Worm (Caenorhabditis elegans) whole organism, L2 larva: ENCODE data around the gene kgb-2.
A peak's percentile ranks its signal among the peaks of the same experiment; 100 is the strongest.

ENCODE experiments used
- R02D3.7 ChIP-seq: fragments of 150-350 bp; optimal IDR thresholded peaks from 2 replicates; lab custom pipeline; 2014; ENCODE audit warnings: missing biosample characterization, missing genetic modification characterization
- alr-1 ChIP-seq: fragments of 150-350 bp; optimal IDR thresholded peaks from 2 replicates; lab custom pipeline; 2014; ENCODE audit warnings: missing biosample characterization, missing genetic modification characterization
- gmeb-1 ChIP-seq: fragments of 150-350 bp; optimal IDR thresholded peaks from 2 replicates; lab custom pipeline; 2014; ENCODE audit warnings: missing biosample characterization, missing genetic modification characterization
- lin-39 ChIP-seq: fragments of 150-350 bp; optimal IDR thresholded peaks from 2 replicates; lab custom pipeline; 2014; ENCODE audit warnings: missing biosample characterization, missing genetic modification reagents, missing genetic modification characterization
- nhr-21 ChIP-seq: fragments of 150-350 bp; optimal IDR thresholded peaks from 2 replicates; lab custom pipeline; 2014; ENCODE audit warnings: missing biosample characterization, missing genetic modification characterization
- nhr-23 ChIP-seq: fragments of 150-350 bp; optimal IDR thresholded peaks from 2 replicates; lab custom pipeline; 2014; ENCODE audit warnings: missing biosample characterization, missing genetic modification reagents, missing genetic modification characterization
- nhr-77 ChIP-seq: fragments of 150-350 bp; optimal IDR thresholded peaks from 2 replicates; lab custom pipeline; 2014; ENCODE audit warnings: missing biosample characterization, missing genetic modification characterization
- skn-1 ChIP-seq: sonication (generic microtip); optimal IDR thresholded peaks from 2 replicates; lab custom pipeline; 2017; ENCODE audit warnings: missing biosample characterization, missing genetic modification characterization

DNA sequence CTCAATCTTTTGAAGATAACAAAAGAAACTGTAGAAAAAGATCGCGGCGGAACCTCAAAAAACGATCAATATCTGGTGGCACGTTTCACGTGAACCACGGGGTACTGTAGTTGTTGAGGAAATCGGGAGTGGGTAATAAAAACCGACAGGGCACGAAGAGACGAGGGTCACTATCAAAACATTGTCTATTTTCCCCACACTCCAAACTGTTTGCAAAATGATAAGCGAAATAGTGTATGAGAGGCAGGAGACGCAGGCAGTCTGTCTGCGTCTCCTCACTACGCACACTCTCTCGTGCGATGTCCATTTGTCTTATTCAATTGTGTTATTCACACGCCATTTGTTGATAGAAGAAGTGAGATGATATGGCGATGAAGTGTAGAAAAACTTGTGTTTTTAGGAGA is 46.8 kb downstream of the kgb-2 start:
- TF ChIP-seq nhr-21 (tag; lab: Kevin White, UChicago): peak; percentile 94
- TF ChIP-seq lin-39 (tag; lab: Kevin White, UChicago): no peak
- TF ChIP-seq nhr-23: no peak
- TF ChIP-seq nhr-77 (tag; lab: Kevin White, UChicago): no peak
- no peak for TF ChIP-seq R02D3.7 (tag; lab: Kevin White, UChicago)
- TF ChIP-seq alr-1 (tag; lab: Kevin White, UChicago): no peak
- TF ChIP-seq gmeb-1 (tag; lab: Kevin White, UChicago): peak; percentile 70
- no peak for TF ChIP-seq skn-1 (tag; lab: Kevin White, UChicago)
